Worm (Caenorhabditis elegans): Measurements from ENCODE around the gene sup-9.

DNA sequence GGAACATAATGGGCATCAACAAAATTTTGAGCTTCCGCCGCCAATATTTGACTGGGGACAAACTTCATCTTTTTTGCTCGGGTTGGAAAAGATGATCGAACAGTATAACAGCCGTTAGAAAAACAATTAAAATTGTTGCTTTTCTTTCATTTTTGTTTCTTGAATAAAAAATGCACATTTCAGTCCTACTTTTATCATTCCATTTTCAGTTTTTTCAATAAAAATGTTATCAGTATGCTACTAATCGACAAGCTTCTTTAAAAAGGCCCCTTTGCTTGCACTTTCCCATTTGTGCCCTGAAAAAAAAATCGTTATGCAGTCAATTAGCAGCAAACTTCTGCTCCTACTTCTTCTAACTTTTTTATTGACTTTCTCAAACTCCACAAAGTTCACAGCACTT, 45.0 kb downstream of the sup-9 start, which contains the start of gene F22E5.7:
- TF ChIP-seq ama-1 (optimal IDR thresholded peaks at IDR 0.05) (no peak), ceh-13 (GFP tag; optimal IDR thresholded peaks at IDR 0.05) (no peak), flt-1 (GFP tag; IDR thresholded peaks at IDR 0.05) (no peak), ceh-36 (tag; optimal IDR thresholded peaks at IDR 0.05) (no peak), aly-1 (tag; optimal IDR thresholded peaks at IDR 0.05) (no peak), ets-7 (tag; optimal IDR thresholded peaks at IDR 0.05) (no peak), tbx-11 (GFP tag; IDR thresholded peaks at IDR 0.05) (no peak), pes-1 (GFP tag; IDR thresholded peaks at IDR 0.05) (no peak)
